Fruit fly (Drosophila melanogaster) whole organism, embryonic: ENCODE results near the gene Bhmt.

Experiments used
- Aef1 ChIP-seq: fragments of 200-800 bp; sonication (Bioruptor generic); IDR thresholded peaks from 3 replicates; pipeline ENCODE4 v1.3.6; 2022; ENCODE audit warnings: missing biosample characterization, missing genetic modification characterization
- CG10654 ChIP-seq: fragments of 200-800 bp; sonication (Bioruptor generic); optimal IDR thresholded peaks from 2 replicates; lab custom pipeline; 2016; ENCODE audit warnings: missing biosample characterization, missing genetic modification characterization
- CG11093 ChIP-seq: fragments of 200-800 bp; sonication (Bioruptor generic); IDR thresholded peaks from 3 replicates; pipeline ENCODE4 v1.3.6; 2022; ENCODE audit warnings: missing biosample characterization, missing genetic modification characterization
- CG11695 ChIP-seq: fragments of 200-800 bp; sonication (Bioruptor generic); IDR thresholded peaks from 3 replicates; pipeline ENCODE4 v1.3.6; 2022; ENCODE audit warnings: missing biosample characterization, missing genetic modification characterization
- CG13296 ChIP-seq: fragments of 200-800 bp; sonication (Bioruptor generic); optimal IDR thresholded peaks from 3 replicates; lab custom pipeline; 2018; ENCODE audit warnings: missing biosample characterization, mild to moderate bottlenecking, missing genetic modification characterization
- CG14710 ChIP-seq: fragments of 200-800 bp; sonication (Bioruptor generic); optimal IDR thresholded peaks from 3 replicates; lab custom pipeline; 2019; ENCODE audit warnings: missing biosample characterization, mild to moderate bottlenecking, missing genetic modification characterization, moderate library complexity
- CG15269 ChIP-seq: fragments of 200-800 bp; sonication (Bioruptor generic); optimal IDR thresholded peaks from 2 replicates; lab custom pipeline; 2018; ENCODE audit warnings: missing biosample characterization, mild to moderate bottlenecking, missing genetic modification characterization, moderate library complexity
- CG1602 ChIP-seq: fragments of 200-800 bp; sonication (Bioruptor generic); optimal IDR thresholded peaks from 3 replicates; lab custom pipeline; 2016; ENCODE audit warnings: missing biosample characterization, missing genetic modification characterization
- CG16813 ChIP-seq: fragments of 200-800 bp; sonication (Bioruptor generic); IDR thresholded peaks from 3 replicates; pipeline ENCODE4 v1.3.6; 2022; ENCODE audit warnings: missing biosample characterization, missing genetic modification characterization; ENCODE audit not compliant: partially characterized antibody
- CG17359 ChIP-seq: fragments of 200-800 bp; sonication (Bioruptor generic); optimal IDR thresholded peaks from 3 replicates; lab custom pipeline; 2018; ENCODE audit warnings: missing biosample characterization, mild to moderate bottlenecking, missing genetic modification characterization, moderate library complexity
- CG18262 ChIP-seq: fragments of 200-800 bp; optimal IDR thresholded peaks from 3 replicates; lab custom pipeline; 2019; ENCODE audit warnings: missing biosample characterization, mild to moderate bottlenecking, missing genetic modification characterization, moderate library complexity
- CG18764 ChIP-seq: fragments of 200-800 bp; sonication (Bioruptor generic); optimal IDR thresholded peaks from 3 replicates; lab custom pipeline; 2016; ENCODE audit warnings: missing biosample characterization, missing genetic modification characterization
- CG30431 ChIP-seq: fragments of 200-800 bp; sonication (Bioruptor generic); optimal IDR thresholded peaks from 2 replicates; lab custom pipeline; 2017; ENCODE audit warnings: missing biosample characterization, missing genetic modification characterization
- CG31441 ChIP-seq: fragments of 200-800 bp; sonication (Bioruptor generic); IDR thresholded peaks from 2 replicates; pipeline ENCODE4 v1.3.6; 2022; ENCODE audit warnings: missing biosample characterization, missing genetic modification characterization
- CG4404 ChIP-seq: fragments of 200-800 bp; sonication (Bioruptor generic); IDR thresholded peaks from 2 replicates; pipeline ENCODE4 v1.3.6; 2022; ENCODE audit warnings: missing biosample characterization, missing genetic modification characterization
- CG5245 ChIP-seq: fragments of 200-800 bp; sonication (Bioruptor generic); optimal IDR thresholded peaks from 3 replicates; lab custom pipeline; 2016; ENCODE audit warnings: missing biosample characterization, missing genetic modification characterization
- CG6254 ChIP-seq: fragments of 200-800 bp; sonication (Bioruptor generic); optimal IDR thresholded peaks from 3 replicates; lab custom pipeline; 2017; ENCODE audit warnings: mild to moderate bottlenecking, missing biosample characterization, missing genetic modification reagents, missing genetic modification characterization
- CG7745 ChIP-seq: fragments of 200-800 bp; sonication (Bioruptor generic); optimal IDR thresholded peaks from 2 replicates; lab custom pipeline; 2018; ENCODE audit warnings: missing biosample characterization, mild to moderate bottlenecking, missing genetic modification characterization, moderate library complexity
- CG7839 ChIP-seq: fragments of 200-800 bp; sonication (Bioruptor generic); optimal IDR thresholded peaks from 3 replicates; lab custom pipeline; 2018; ENCODE audit warnings: missing biosample characterization, mild to moderate bottlenecking, missing genetic modification characterization, moderate library complexity
- CG8359 ChIP-seq: fragments of 200-800 bp; sonication (Bioruptor generic); optimal IDR thresholded peaks from 2 replicates; lab custom pipeline; 2017; ENCODE audit warnings: missing biosample characterization, mild to moderate bottlenecking, missing genetic modification characterization, borderline replicate concordance
- Chrac-16 ChIP-seq: fragments of 200-800 bp; sonication (Bioruptor generic); optimal IDR thresholded peaks from 3 replicates; lab custom pipeline; 2016; ENCODE audit warnings: missing biosample characterization, missing genetic modification characterization
- CkIIα-i1 ChIP-seq: fragments of 200-800 bp; sonication (Bioruptor generic); IDR thresholded peaks from 2 replicates; pipeline ENCODE4 v1.3.6; 2022; ENCODE audit warnings: missing biosample characterization, missing genetic modification characterization
- CoRest ChIP-seq: fragments of 200-800 bp; sonication (Bioruptor generic); optimal IDR thresholded peaks from 3 replicates; lab custom pipeline; 2018; ENCODE audit warnings: missing biosample characterization, mild to moderate bottlenecking, missing genetic modification characterization, moderate library complexity
- E2f1 ChIP-seq: fragments of 200-800 bp; sonication (Bioruptor generic); IDR thresholded peaks from 2 replicates; pipeline ENCODE4 v1.3.6; 2022; ENCODE audit warnings: missing biosample characterization, missing genetic modification characterization
- Ets65A ChIP-seq: fragments of 200-800 bp; sonication (Bioruptor generic); peaks from one replicate; lab custom pipeline; 2016; ENCODE audit warnings: missing biosample characterization, missing genetic modification characterization
- Fer1 ChIP-seq: fragments of 200-800 bp; sonication (Bioruptor generic); optimal IDR thresholded peaks from 2 replicates; lab custom pipeline; 2017; ENCODE audit warnings: missing biosample characterization, mild to moderate bottlenecking, missing genetic modification characterization
- GATAe ChIP-seq: fragments of 200-800 bp; sonication (Bioruptor generic); conservative IDR thresholded peaks from 2 replicates; pipeline ENCODE4 v1.3.6; 2022; ENCODE audit warnings: missing biosample characterization, missing genetic modification characterization
- HLH3B ChIP-seq: fragments of 200-800 bp; sonication (Bioruptor generic); IDR thresholded peaks from 2 replicates; pipeline ENCODE4 v1.3.6; 2022; ENCODE audit warnings: missing biosample characterization, missing genetic modification characterization
- Jarid2 ChIP-seq: fragments of 200-800 bp; sonication (Bioruptor generic); optimal IDR thresholded peaks from 3 replicates; lab custom pipeline; 2017; ENCODE audit warnings: mild to moderate bottlenecking, missing biosample characterization, missing genetic modification reagents, missing genetic modification characterization
- Sox100B ChIP-seq: fragments of 200-800 bp; sonication (Bioruptor generic); optimal IDR thresholded peaks from 3 replicates; lab custom pipeline; 2018; ENCODE audit warnings: missing biosample characterization, mild to moderate bottlenecking, missing genetic modification characterization
- Spps ChIP-seq: fragments of 200-800 bp; sonication (Bioruptor generic); optimal IDR thresholded peaks from 2 replicates; lab custom pipeline; 2018; ENCODE audit warnings: missing biosample characterization, mild to moderate bottlenecking, missing genetic modification characterization
- Taf1 ChIP-seq: fragments of 200-800 bp; sonication (Bioruptor generic); IDR thresholded peaks from 2 replicates; pipeline ENCODE4 v1.3.6; 2022; ENCODE audit warnings: missing biosample characterization, missing genetic modification characterization
- Xrp1 ChIP-seq: fragments of 200-800 bp; sonication (Bioruptor generic); IDR thresholded peaks from 2 replicates; pipeline ENCODE4 v1.3.6; 2022; ENCODE audit warnings: missing biosample characterization, missing genetic modification characterization
- amos ChIP-seq: fragments of 200-800 bp; sonication (Bioruptor generic); IDR thresholded peaks from 2 replicates; pipeline ENCODE4 v1.3.6; 2022; ENCODE audit warnings: missing biosample characterization, missing genetic modification characterization; ENCODE audit not compliant: partially characterized antibody
- croc ChIP-seq: fragments of 200-800 bp; sonication (Bioruptor generic); conservative IDR thresholded peaks from 3 replicates; pipeline ENCODE4 v1.3.6; 2022; ENCODE audit warnings: missing biosample characterization, missing genetic modification characterization
- esg ChIP-seq: fragments of 200-800 bp; sonication (Bioruptor generic); conservative IDR thresholded peaks from 2 replicates; pipeline ENCODE4 v1.3.6; 2022; ENCODE audit warnings: missing biosample characterization, missing genetic modification characterization
- fd64A ChIP-seq: fragments of 200-800 bp; sonication (Bioruptor generic); optimal IDR thresholded peaks from 3 replicates; lab custom pipeline; 2018; ENCODE audit warnings: missing biosample characterization, mild to moderate bottlenecking, missing genetic modification characterization
- fru ChIP-seq: fragments of >200 bp; optimal IDR thresholded peaks from 2 replicates; lab custom pipeline; 2017
- grn ChIP-seq: fragments of 200-800 bp; sonication (Bioruptor generic); optimal IDR thresholded peaks from 3 replicates; lab custom pipeline; 2017; ENCODE audit warnings: missing biosample characterization, missing genetic modification characterization
- ind ChIP-seq: fragments of 200-800 bp; sonication (Bioruptor generic); optimal IDR thresholded peaks from 3 replicates; lab custom pipeline; 2016; ENCODE audit warnings: missing biosample characterization, missing genetic modification characterization
- lab ChIP-seq: fragments of 200-800 bp; sonication (Bioruptor generic); optimal IDR thresholded peaks from 3 replicates; lab custom pipeline; 2017; ENCODE audit warnings: missing biosample characterization, missing genetic modification characterization, mild to moderate bottlenecking, moderate library complexity, missing genetic modification reagents
- nmo ChIP-seq: fragments of 200-800 bp; sonication (Bioruptor generic); optimal IDR thresholded peaks from 2 replicates; lab custom pipeline; 2018; ENCODE audit warnings: missing biosample characterization, mild to moderate bottlenecking, missing genetic modification characterization, moderate library complexity
- pnt ChIP-seq: fragments of 200-800 bp; sonication (Bioruptor generic); optimal IDR thresholded peaks from 3 replicates; lab custom pipeline; 2016; ENCODE audit warnings: missing biosample characterization, missing genetic modification characterization
- ranshi ChIP-seq: fragments of 200-800 bp; sonication (Bioruptor generic); IDR thresholded peaks from 2 replicates; pipeline ENCODE4 v1.3.6; 2022; ENCODE audit warnings: missing biosample characterization, missing genetic modification characterization
- trem ChIP-seq: fragments of 200-800 bp; optimal IDR thresholded peaks from 3 replicates; lab custom pipeline; 2019; ENCODE audit warnings: missing biosample characterization, mild to moderate bottlenecking, missing genetic modification characterization, moderate library complexity
- tup ChIP-seq: fragments of 200-800 bp; sonication (Bioruptor generic); optimal IDR thresholded peaks from 2 replicates; lab custom pipeline; 2016; ENCODE audit warnings: missing biosample characterization, mild to moderate bottlenecking, missing genetic modification characterization, moderate library complexity
- vfl ChIP-seq: fragments of 200-800 bp; sonication (Bioruptor generic); optimal IDR thresholded peaks from 2 replicates; lab custom pipeline; 2016; ENCODE audit warnings: missing biosample characterization, missing genetic modification characterization
- vvl ChIP-seq: fragments of 200-800 bp; sonication (Bioruptor generic); IDR thresholded peaks from 2 replicates; pipeline ENCODE4 v1.3.6; 2022; ENCODE audit warnings: missing biosample characterization, missing genetic modification characterization
- zen ChIP-seq: fragments of 200-800 bp; sonication (Bioruptor generic); optimal IDR thresholded peaks from 3 replicates; lab custom pipeline; 2018; ENCODE audit warnings: missing biosample characterization, mild to moderate bottlenecking, missing genetic modification characterization, moderate library complexity
- zen2 ChIP-seq: fragments of 200-800 bp; sonication (Bioruptor generic); IDR thresholded peaks from 3 replicates; pipeline ENCODE4 v1.3.6; 2022; ENCODE audit warnings: missing biosample characterization, missing genetic modification characterization; ENCODE audit not compliant: partially characterized antibody
- zfh1 ChIP-seq: fragments of 200-800 bp; sonication (Bioruptor generic); IDR thresholded peaks from 3 replicates; pipeline ENCODE4 v1.3.6; 2022; ENCODE audit warnings: missing biosample characterization, missing genetic modification characterization

Gene Bhmt

DNA sequence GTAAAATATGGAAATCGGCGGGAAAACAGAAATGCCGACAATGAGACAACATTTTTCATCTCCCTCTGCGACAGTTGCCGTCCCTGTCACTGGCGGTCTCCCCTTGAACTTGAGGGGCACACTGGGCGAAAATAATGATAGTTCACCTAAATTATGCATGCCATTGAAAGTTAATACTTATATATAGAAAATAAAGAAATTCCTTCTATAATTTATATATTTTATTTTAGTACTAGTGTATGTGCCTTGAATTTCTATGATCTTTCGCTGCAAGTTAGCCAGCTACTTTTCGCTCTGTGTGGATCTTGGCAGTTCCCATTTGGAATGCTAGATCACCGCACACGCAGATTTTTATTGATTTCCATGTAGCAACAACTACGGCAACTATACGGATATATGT, 50.5 kb downstream of the Bhmt start (continued):
- TF ChIP-seq GATAe = no peak
- peak; percentile 15 for TF ChIP-seq Ets65A (GFP tag; lab: Kevin White, UChicago)
- peak; percentile 53 for TF ChIP-seq CG17359 (tag; lab: Kevin White, UChicago)
- no peak for TF ChIP-seq CG7745
- no peak for TF ChIP-seq CG11695 (GFP tag; lab: Robert Waterston, UW)
- TF ChIP-seq CG18262 = peak; percentile 79
- TF ChIP-seq CG31441 = peak; percentile 77
- TF ChIP-seq tup (GFP tag; lab: Kevin White, UChicago) = peak; percentile 56
- peak; percentile 25 for TF ChIP-seq CG18764 (GFP tag; lab: Kevin White, UChicago)
- peak; percentile 37 for TF ChIP-seq CG15269 (tag; lab: Kevin White, UChicago)
- TF ChIP-seq trem (tag; lab: Kevin White, UChicago) = peak; percentile 44
- peak; percentile 31 for TF ChIP-seq CoRest
- TF ChIP-seq vfl (GFP tag; lab: Kevin White, UChicago) = no peak
- TF ChIP-seq fd64A (GFP tag; lab: Kevin White, UChicago) = no peak
- TF ChIP-seq Sox100B (GFP tag; lab: Kevin White, UChicago) = peak; percentile 36
- TF ChIP-seq CG16813 (GFP tag; lab: Robert Waterston, UW) = no peak
- no peak for TF ChIP-seq amos (GFP tag; lab: Robert Waterston, UW)
- peak; percentile 34 for TF ChIP-seq ind (GFP tag; lab: Kevin White, UChicago)
- peak; percentile 52 for TF ChIP-seq CG6254 (GFP tag; lab: Kevin White, UChicago)
- TF ChIP-seq CG7839 (tag; lab: Kevin White, UChicago) = peak; percentile 66
- peak; percentile 48; the same call in 2 of the 3 replicates for TF ChIP-seq croc (GFP tag; lab: Robert Waterston, UW)
- peak; percentile 78; the same call in 2 of the 3 replicates for TF ChIP-seq zfh1
- TF ChIP-seq CG13296 (GFP tag; lab: Kevin White, UChicago) = no peak
- peak; percentile 26 for TF ChIP-seq CG1602 (GFP tag; lab: Kevin White, UChicago)
- no peak for TF ChIP-seq fru (lab: Kevin White, UChicago)
- TF ChIP-seq CG8359 (GFP tag; lab: Kevin White, UChicago) = peak; percentile 36
- no peak for TF ChIP-seq Fer1 (GFP tag; lab: Kevin White, UChicago)
- TF ChIP-seq zen2 = no peak
- no peak for TF ChIP-seq pnt (GFP tag; lab: Kevin White, UChicago)
- peak; percentile 52 for TF ChIP-seq Aef1 (GFP tag; lab: Robert Waterston, UW)
- TF ChIP-seq lab (GFP tag; lab: Kevin White, UChicago) = peak; percentile 2
- TF ChIP-seq grn (GFP tag; lab: Kevin White, UChicago) = no peak
- TF ChIP-seq CG11093 (GFP tag; lab: Robert Waterston, UW) = no peak
- TF ChIP-seq HLH3B (GFP tag; lab: Robert Waterston, UW) = peak; percentile 36; the same call in 1 of the 2 replicates
- peak; percentile 65 for TF ChIP-seq CG4404 (GFP tag; lab: Robert Waterston, UW)
- peak; percentile 61 for TF ChIP-seq nmo (GFP tag; lab: Kevin White, UChicago)
- TF ChIP-seq E2f1 = peak; percentile 44
- peak; percentile 29 for TF ChIP-seq CG5245 (GFP tag; lab: Kevin White, UChicago)
- TF ChIP-seq Spps (tag; lab: Kevin White, UChicago) = peak; percentile 18
- TF ChIP-seq vvl (GFP tag; lab: Robert Waterston, UW) = peak; percentile 69
- TF ChIP-seq CkIIα-i1 (GFP tag; lab: Robert Waterston, UW) = no peak
- peak; percentile 50; the same call in 1 of the 2 replicates for TF ChIP-seq ranshi (GFP tag; lab: Robert Waterston, UW)
- TF ChIP-seq zen (tag; lab: Kevin White, UChicago) = peak; percentile 35
- TF ChIP-seq Jarid2 (GFP tag; lab: Kevin White, UChicago) = peak; percentile 36
- peak; percentile 75 for TF ChIP-seq Xrp1 (GFP tag; lab: Robert Waterston, UW)
- TF ChIP-seq Chrac-16 (GFP tag; lab: Kevin White, UChicago) = no peak
- TF ChIP-seq Taf1 (GFP tag; lab: Robert Waterston, UW) = no peak
- peak; percentile 67 for TF ChIP-seq CG14710 (tag; lab: Kevin White, UChicago)
- TF ChIP-seq esg (GFP tag; lab: Robert Waterston, UW) = peak; percentile 18; the same call in 1 of the 2 replicates
- TF ChIP-seq CG10654 (GFP tag; lab: Kevin White, UChicago) = peak; percentile 19
- TF ChIP-seq CG30431 (GFP tag; lab: Kevin White, UChicago) = no peak
